Comparison of ENCODE assay signal across 1 fruit fly cellular context in genomic region chr3L:12468016-12468415, dm6.
TF ChIP-seq lines count a peak whose summit lies in the region.

TSS of gene eyg (minus strand) at chr3L:12468021.

TF ChIP-seq in whole organism, embryonic, 481 proteins besides CTCF, POLR2A, EP300 and RAD21 (continued from another document and continues in another):
- TF ChIP-seq CG34376 (GFP tag; optimal IDR thresholded peaks at IDR 0.05; lab: Kevin White, UChicago), result no peak
- peak; percentile 12 for TF ChIP-seq Ets97D (GFP tag; optimal IDR thresholded peaks at IDR 0.05; lab: Kevin White, UChicago)
- peak; percentile 56 for TF ChIP-seq NK7.1 (GFP tag; optimal IDR thresholded peaks at IDR 0.05; lab: Kevin White, UChicago)
- TF ChIP-seq CG13287 (GFP tag; IDR thresholded peaks at IDR 0.05; lab: Robert Waterston, UW; ENCODE audit: partially characterized antibody), result peak; percentile 46
- peak; percentile 81 for TF ChIP-seq bbx (GFP tag; IDR thresholded peaks at IDR 0.05; lab: Robert Waterston, UW; ENCODE audit: partially characterized antibody)
- TF ChIP-seq ssp (GFP tag; IDR thresholded peaks at IDR 0.05; lab: Robert Waterston, UW), result no peak
- TF ChIP-seq dpn (GFP tag; optimal IDR thresholded peaks at IDR 0.05; lab: Kevin White, UChicago), result peak; percentile 0 to 9
- 0 out of 2 replicates have a peak, but pooled peaks have one; percentile 12 for TF ChIP-seq CG1024 (GFP tag; IDR thresholded peaks at IDR 0.05; lab: Robert Waterston, UW)
- no peak for TF ChIP-seq tio (GFP tag; optimal IDR thresholded peaks at IDR 0.05; lab: Kevin White, UChicago)
- TF ChIP-seq Med (GFP tag; lab: Kevin White, UChicago), result peak; percentile 94
- peak; percentile 24 for TF ChIP-seq CG2116 (GFP tag; optimal IDR thresholded peaks at IDR 0.05; lab: Kevin White, UChicago)
- TF ChIP-seq CG11723 (GFP tag; optimal IDR thresholded peaks at IDR 0.05; lab: Kevin White, UChicago), result no peak
- no peak for TF ChIP-seq prd (optimal IDR thresholded peaks at IDR 0.05; lab: Kevin White, UChicago)
- TF ChIP-seq prd (GFP tag; IDR thresholded peaks at IDR 0.05; lab: Robert Waterston, UW), result no peak; the same call in 2 of the 3 replicates
- peak; percentile 31 for TF ChIP-seq NC2α (GFP tag; optimal IDR thresholded peaks at IDR 0.05; lab: Kevin White, UChicago)
- peak; percentile 94 for TF ChIP-seq chinmo (GFP tag; IDR thresholded peaks at IDR 0.05; lab: Robert Waterston, UW; ENCODE audit: partially characterized antibody)
- TF ChIP-seq abd-A (tag; optimal IDR thresholded peaks at IDR 0.05; lab: Kevin White, UChicago), result no peak
- no peak for TF ChIP-seq kay (GFP tag; optimal IDR thresholded peaks at IDR 0.05; lab: Kevin White, UChicago)
- TF ChIP-seq org-1 (GFP tag; optimal IDR thresholded peaks at IDR 0.05; lab: Kevin White, UChicago), result peak; percentile 24
- TF ChIP-seq CG3995 (GFP tag; optimal IDR thresholded peaks at IDR 0.05; lab: Kevin White, UChicago), result no peak
- no peak for TF ChIP-seq CG15601 (tag; optimal IDR thresholded peaks at IDR 0.05; lab: Kevin White, UChicago)
- peak; percentile 52 for TF ChIP-seq CHES-1-like (GFP tag; optimal IDR thresholded peaks at IDR 0.05; lab: Kevin White, UChicago)
- TF ChIP-seq ind (GFP tag; optimal IDR thresholded peaks at IDR 0.05; lab: Kevin White, UChicago), result peak; percentile 2
- TF ChIP-seq Dad (GFP tag; optimal IDR thresholded peaks at IDR 0.05; lab: Kevin White, UChicago), result peak; percentile 35
- TF ChIP-seq wdn (GFP tag; IDR thresholded peaks at IDR 0.05; lab: Robert Waterston, UW), result no peak
- TF ChIP-seq CG32532 (GFP tag; IDR thresholded peaks at IDR 0.05; lab: Robert Waterston, UW), result peak; percentile 44; the same call in 1 of the 2 replicates
- peak; percentile 77 for TF ChIP-seq exex (tag; optimal IDR thresholded peaks at IDR 0.05; lab: Kevin White, UChicago)
- TF ChIP-seq CG18262 (tag; optimal IDR thresholded peaks at IDR 0.05; lab: Kevin White, UChicago), result peak; percentile 14
- TF ChIP-seq gro (GFP tag; optimal IDR thresholded peaks at IDR 0.05; lab: Kevin White, UChicago), result peak; percentile 54
- TF ChIP-seq CG10431 (GFP tag; optimal IDR thresholded peaks at IDR 0.05; lab: Kevin White, UChicago), result no peak
- no peak for TF ChIP-seq ash1 (GFP tag; optimal IDR thresholded peaks at IDR 0.05; lab: Kevin White, UChicago)
- TF ChIP-seq CG9817 (tag; optimal IDR thresholded peaks at IDR 0.05; lab: Kevin White, UChicago), result no peak
- peak; percentile 52 for TF ChIP-seq nerfin-1 (tag; optimal IDR thresholded peaks at IDR 0.05; lab: Kevin White, UChicago)
- TF ChIP-seq CG2712 (tag; optimal IDR thresholded peaks at IDR 0.05; lab: Kevin White, UChicago), result peak; percentile 43
- TF ChIP-seq Hmx (GFP tag; optimal IDR thresholded peaks at IDR 0.05; lab: Kevin White, UChicago), result no peak
- TF ChIP-seq CG17361 (GFP tag; IDR thresholded peaks at IDR 0.05; lab: Robert Waterston, UW), result no peak
- no peak for TF ChIP-seq Mrtf (GFP tag; IDR thresholded peaks at IDR 0.05; lab: Robert Waterston, UW)
- peak; percentile 46; the same call in 1 of the 3 replicates for TF ChIP-seq gce (GFP tag; IDR thresholded peaks at IDR 0.05; lab: Robert Waterston, UW)
- TF ChIP-seq br (optimal IDR thresholded peaks at IDR 0.05; lab: Kevin White, UChicago), result no peak
- TF ChIP-seq slbo (GFP tag; IDR thresholded peaks at IDR 0.05; lab: Robert Waterston, UW), result 0 out of 2 replicates have a peak, but pooled peaks have one; percentile 20
- TF ChIP-seq CG17385 (GFP tag; optimal IDR thresholded peaks at IDR 0.05; lab: Kevin White, UChicago), result peak; percentile 100
- TF ChIP-seq CG4282 (GFP tag; optimal IDR thresholded peaks at IDR 0.05; lab: Kevin White, UChicago), result no peak
- TF ChIP-seq stwl (tag; optimal IDR thresholded peaks at IDR 0.05; lab: Kevin White, UChicago), result no peak
- TF ChIP-seq CG15011 (GFP tag; optimal IDR thresholded peaks at IDR 0.05; lab: Kevin White, UChicago), result peak; percentile 11
- TF ChIP-seq CG14050 (GFP tag; IDR thresholded peaks at IDR 0.05; lab: Robert Waterston, UW), result peak; percentile 41; the same call in 2 of the 3 replicates
- TF ChIP-seq az2 (GFP tag; optimal IDR thresholded peaks at IDR 0.05; lab: Kevin White, UChicago), result no peak
- no peak for TF ChIP-seq sd (tag; optimal IDR thresholded peaks at IDR 0.05; lab: Kevin White, UChicago)
- 0 out of 3 replicates have a peak, but pooled peaks have one; percentile 9 for TF ChIP-seq CG2199 (GFP tag; IDR thresholded peaks at IDR 0.05; lab: Robert Waterston, UW)
- no peak for TF ChIP-seq Sry-β (GFP tag; optimal IDR thresholded peaks at IDR 0.05; lab: Kevin White, UChicago)
- no peak for TF ChIP-seq Optix (GFP tag; IDR thresholded peaks at IDR 0.05; lab: Robert Waterston, UW)
- no peak for TF ChIP-seq CG6654 (GFP tag; optimal IDR thresholded peaks at IDR 0.05; lab: Kevin White, UChicago)
- TF ChIP-seq dmrt11E (tag; optimal IDR thresholded peaks at IDR 0.05; lab: Kevin White, UChicago), result peak; percentile 19
- no peak for TF ChIP-seq CG10979 (tag; optimal IDR thresholded peaks at IDR 0.05; lab: Kevin White, UChicago)
- peak; percentile 86 for TF ChIP-seq cg (GFP tag; optimal IDR thresholded peaks at IDR 0.05; lab: Kevin White, UChicago)
- peak; percentile 21; the same call in 1 of the 2 replicates for TF ChIP-seq E2f2 (GFP tag; IDR thresholded peaks at IDR 0.05; lab: Robert Waterston, UW)
- no peak for TF ChIP-seq CG10147 (GFP tag; optimal IDR thresholded peaks at IDR 0.05; lab: Kevin White, UChicago)
- peak; percentile 14 for TF ChIP-seq Fer3 (tag; optimal IDR thresholded peaks at IDR 0.05; lab: Kevin White, UChicago)
- peak; percentile 14 for TF ChIP-seq ERR (GFP tag; optimal IDR thresholded peaks at IDR 0.05; lab: Kevin White, UChicago)
- no peak for TF ChIP-seq corto (GFP tag; optimal IDR thresholded peaks at IDR 0.05; lab: Kevin White, UChicago)
- no peak for TF ChIP-seq h (optimal IDR thresholded peaks at IDR 0.05; lab: Kevin White, UChicago)
- no peak for TF ChIP-seq Hr39 (optimal IDR thresholded peaks at IDR 0.05; lab: Kevin White, UChicago)
- TF ChIP-seq stc (GFP tag; IDR thresholded peaks at IDR 0.05; lab: Robert Waterston, UW), result no peak
- TF ChIP-seq Mes4 (GFP tag; optimal IDR thresholded peaks at IDR 0.05; lab: Kevin White, UChicago), result peak; percentile 44
- TF ChIP-seq Atf-2 (GFP tag; optimal IDR thresholded peaks at IDR 0.05; lab: Kevin White, UChicago), result no peak
- TF ChIP-seq CG31388 (GFP tag; optimal IDR thresholded peaks at IDR 0.05; lab: Kevin White, UChicago), result no peak
- peak; percentile 6 for TF ChIP-seq CG7745 (tag; optimal IDR thresholded peaks at IDR 0.05; lab: Kevin White, UChicago)
- peak; percentile 61 for TF ChIP-seq CG5180 (GFP tag; optimal IDR thresholded peaks at IDR 0.05; lab: Kevin White, UChicago)
- peak; percentile 57 for TF ChIP-seq ab (GFP tag; optimal IDR thresholded peaks at IDR 0.05; lab: Kevin White, UChicago)
- no peak for TF ChIP-seq CG12659 (GFP tag; optimal IDR thresholded peaks at IDR 0.05; lab: Kevin White, UChicago)
- TF ChIP-seq CG12236 (GFP tag; optimal IDR thresholded peaks at IDR 0.05; lab: Kevin White, UChicago), result peak; percentile 30
- no peak for TF ChIP-seq ttk (GFP tag; IDR thresholded peaks at IDR 0.05; lab: Robert Waterston, UW)
- peak; percentile 65; the same call in 1 of the 2 replicates for TF ChIP-seq amos (GFP tag; IDR thresholded peaks at IDR 0.05; lab: Robert Waterston, UW; ENCODE audit: partially characterized antibody)
- no peak for TF ChIP-seq disco-r (GFP tag; optimal IDR thresholded peaks at IDR 0.05; lab: Kevin White, UChicago)
- TF ChIP-seq CG10321 (GFP tag; IDR thresholded peaks at IDR 0.05; lab: Robert Waterston, UW), result peak; percentile 100
- peak; percentile 26; the same call in 1 of the 2 replicates for TF ChIP-seq GATAe (GFP tag; conservative IDR thresholded peaks at IDR 0.05; lab: Robert Waterston, UW)
- TF ChIP-seq repo (GFP tag; optimal IDR thresholded peaks at IDR 0.05; lab: Kevin White, UChicago), result peak; percentile 15
- peak; percentile 83 for TF ChIP-seq HmgD (GFP tag; optimal IDR thresholded peaks at IDR 0.05; lab: Kevin White, UChicago)
- TF ChIP-seq Bdp1 (GFP tag; optimal IDR thresholded peaks at IDR 0.05; lab: Kevin White, UChicago), result no peak
- TF ChIP-seq btn (GFP tag; optimal IDR thresholded peaks at IDR 0.05; lab: Kevin White, UChicago), result no peak
- TF ChIP-seq CG9876 (GFP tag; optimal IDR thresholded peaks at IDR 0.05; lab: Kevin White, UChicago), result peak; percentile 9
- no peak for TF ChIP-seq jumu (GFP tag; optimal IDR thresholded peaks at IDR 0.05; lab: Kevin White, UChicago)
- no peak for TF ChIP-seq CG9437 (GFP tag; optimal IDR thresholded peaks at IDR 0.05; lab: Kevin White, UChicago)
- no peak for TF ChIP-seq HLH3B (GFP tag; IDR thresholded peaks at IDR 0.05; lab: Robert Waterston, UW)
- peak; percentile 24 for TF ChIP-seq CG12942 (GFP tag; optimal IDR thresholded peaks at IDR 0.05; lab: Kevin White, UChicago)
- peak; percentile 71 for TF ChIP-seq nau (GFP tag; optimal IDR thresholded peaks at IDR 0.05; lab: Kevin White, UChicago)
- peak; percentile 49 for TF ChIP-seq sug (tag; optimal IDR thresholded peaks at IDR 0.05; lab: Kevin White, UChicago)
- TF ChIP-seq ham (GFP tag; IDR thresholded peaks at IDR 0.05; lab: Robert Waterston, UW), result no peak
- TF ChIP-seq Sry-δ (GFP tag; optimal IDR thresholded peaks at IDR 0.05; lab: Kevin White, UChicago), result peak; percentile 16
- no peak for TF ChIP-seq CG9215 (GFP tag; IDR thresholded peaks at IDR 0.05; lab: Robert Waterston, UW)
- no peak for TF ChIP-seq eve (GFP tag; optimal IDR thresholded peaks at IDR 0.05; lab: Kevin White, UChicago)
- peak; percentile 55; the same call in 1 of the 2 replicates for TF ChIP-seq seq (GFP tag; IDR thresholded peaks at IDR 0.05; lab: Robert Waterston, UW)
- TF ChIP-seq CG10959 (GFP tag; IDR thresholded peaks at IDR 0.05; lab: Robert Waterston, UW), result no peak
- no peak for TF ChIP-seq da (GFP tag; optimal IDR thresholded peaks at IDR 0.05; lab: Kevin White, UChicago)
- peak; percentile 50 for TF ChIP-seq nmo (GFP tag; optimal IDR thresholded peaks at IDR 0.05; lab: Kevin White, UChicago)
- TF ChIP-seq Dref (GFP tag; IDR thresholded peaks at IDR 0.05; lab: Robert Waterston, UW), result no peak
- no peak for TF ChIP-seq CG12104 (GFP tag; optimal IDR thresholded peaks at IDR 0.05; lab: Kevin White, UChicago)
- 0 out of 3 replicates have a peak, but pooled peaks have one; percentile 70 for TF ChIP-seq otp (GFP tag; IDR thresholded peaks at IDR 0.05; lab: Robert Waterston, UW)
- no peak for TF ChIP-seq CG14667 (GFP tag; IDR thresholded peaks at IDR 0.05; lab: Robert Waterston, UW)
- no peak for TF ChIP-seq unpg (GFP tag; optimal IDR thresholded peaks at IDR 0.05; lab: Kevin White, UChicago)
- no peak for TF ChIP-seq en (GFP tag; optimal IDR thresholded peaks at IDR 0.05; lab: Kevin White, UChicago)
- TF ChIP-seq Abd-B (GFP tag; optimal IDR thresholded peaks at IDR 0.05; lab: Kevin White, UChicago), result peak; percentile 37
- no peak for TF ChIP-seq croc (GFP tag; conservative IDR thresholded peaks at IDR 0.05; lab: Robert Waterston, UW)
- peak; percentile 27 for TF ChIP-seq trh (GFP tag; optimal IDR thresholded peaks at IDR 0.05; lab: Kevin White, UChicago)
- peak; percentile 66 for TF ChIP-seq pros (GFP tag; optimal IDR thresholded peaks at IDR 0.05; lab: Kevin White, UChicago)
- TF ChIP-seq CG11695 (GFP tag; IDR thresholded peaks at IDR 0.05; lab: Robert Waterston, UW), result 0 out of 3 replicates have a peak, but pooled peaks have one; percentile 35
- TF ChIP-seq CG14014 (GFP tag; IDR thresholded peaks at IDR 0.05; lab: Robert Waterston, UW), result no peak; the same call in 1 of the 2 replicates
- no peak for TF ChIP-seq CG12155 (GFP tag; optimal IDR thresholded peaks at IDR 0.05; lab: Kevin White, UChicago)
- peak; percentile 16 for TF ChIP-seq CG18619 (GFP tag; optimal IDR thresholded peaks at IDR 0.05; lab: Kevin White, UChicago)
- TF ChIP-seq Vsx1 (GFP tag; optimal IDR thresholded peaks at IDR 0.05; lab: Kevin White, UChicago), result peak; percentile 64
- TF ChIP-seq Dip3 (GFP tag; optimal IDR thresholded peaks at IDR 0.05; lab: Kevin White, UChicago), result no peak
- TF ChIP-seq CG15269 (tag; optimal IDR thresholded peaks at IDR 0.05; lab: Kevin White, UChicago), result no peak
- TF ChIP-seq zfh2 (GFP tag; optimal IDR thresholded peaks at IDR 0.05; lab: Kevin White, UChicago), result no peak
- no peak for TF ChIP-seq Ets65A (GFP tag; lab: Kevin White, UChicago)
- peak; percentile 59 for TF ChIP-seq eyg (GFP tag; optimal IDR thresholded peaks at IDR 0.05; lab: Kevin White, UChicago)
- peak; percentile 8 for TF ChIP-seq BtbVII (GFP tag; optimal IDR thresholded peaks at IDR 0.05; lab: Kevin White, UChicago)
- no peak for TF ChIP-seq D19A (tag; optimal IDR thresholded peaks at IDR 0.05; lab: Kevin White, UChicago)
- TF ChIP-seq CG12299 (tag; optimal IDR thresholded peaks at IDR 0.05; lab: Kevin White, UChicago), result no peak
- no peak for TF ChIP-seq Oaz (GFP tag; IDR thresholded peaks at IDR 0.05; lab: Robert Waterston, UW)
- TF ChIP-seq C15 (GFP tag; IDR thresholded peaks at IDR 0.05; lab: Robert Waterston, UW), result no peak
- TF ChIP-seq CG7928 (GFP tag; optimal IDR thresholded peaks at IDR 0.05; lab: Kevin White, UChicago), result no peak
- TF ChIP-seq yki (optimal IDR thresholded peaks at IDR 0.05; lab: Kevin White, UChicago), result no peak
- no peak for TF ChIP-seq CG4730 (GFP tag; IDR thresholded peaks at IDR 0.05; lab: Robert Waterston, UW)
- TF ChIP-seq vfl (GFP tag; optimal IDR thresholded peaks at IDR 0.05; lab: Kevin White, UChicago), result no peak
- no peak for TF ChIP-seq Asciz (GFP tag; optimal IDR thresholded peaks at IDR 0.05; lab: Kevin White, UChicago)
- peak; percentile 56 for TF ChIP-seq wek (GFP tag; optimal IDR thresholded peaks at IDR 0.05; lab: Kevin White, UChicago)
- TF ChIP-seq Nf-YB (GFP tag; optimal IDR thresholded peaks at IDR 0.05; lab: Kevin White, UChicago), result peak; percentile 100
- TF ChIP-seq Lhr (GFP tag; optimal IDR thresholded peaks at IDR 0.05; lab: Kevin White, UChicago), result no peak
- no peak for TF ChIP-seq CG2129 (GFP tag; IDR thresholded peaks at IDR 0.05; lab: Robert Waterston, UW; ENCODE audit: partially characterized antibody)
- TF ChIP-seq vnd (GFP tag; IDR thresholded peaks at IDR 0.05; lab: Robert Waterston, UW; ENCODE audit: partially characterized antibody), result peak; percentile 32; the same call in 1 of the 3 replicates
- peak; percentile 98 for TF ChIP-seq Nf-YA (GFP tag; IDR thresholded peaks at IDR 0.05; lab: Robert Waterston, UW)
- TF ChIP-seq D (optimal IDR thresholded peaks at IDR 0.05; lab: Kevin White, UChicago), result no peak
- peak; percentile 11 for TF ChIP-seq D (GFP tag; optimal IDR thresholded peaks at IDR 0.05; lab: Kevin White, UChicago)
- peak; percentile 17 for TF ChIP-seq trem (tag; optimal IDR thresholded peaks at IDR 0.05; lab: Kevin White, UChicago)
